Fruit fly (Drosophila melanogaster): ENCODE data around the gene Prx6a.

Prx6a gene

dm6 chr2L:2908440-2909154 lies 30.6 kb upstream of the Prx6a start:
- TF ChIP-seq dsx (GFP tag; optimal IDR thresholded peaks at IDR 0.05; ENCODE audit: poor library complexity, severe bottlenecking) (peak; percentile 44), CG1621 (tag; optimal IDR thresholded peaks at IDR 0.05) (peak; percentile 37), CG4318 (GFP tag; optimal IDR thresholded peaks at IDR 0.05) (no peak), CG6808 (GFP tag; optimal IDR thresholded peaks at IDR 0.05) (peak; percentile 16), net (GFP tag; optimal IDR thresholded peaks at IDR 0.05) (peak; percentile 26), CG8119 (GFP tag; IDR thresholded peaks at IDR 0.05) (0 out of 3 replicates have a peak, but pooled peaks have one; percentile 26), Eip78C (GFP tag) (peak; percentile 27), Smox (GFP tag; optimal IDR thresholded peaks at IDR 0.05) (no peak), fkh (GFP tag; optimal IDR thresholded peaks at IDR 0.05) (peak; percentile 65), Eip93F (GFP tag; optimal IDR thresholded peaks at IDR 0.05) (peak; percentile 43), CG10631 (GFP tag; optimal IDR thresholded peaks at IDR 0.05) (no peak), vri (GFP tag; optimal IDR thresholded peaks at IDR 0.05) (peak; percentile 84), CG9139 (GFP tag; optimal IDR thresholded peaks at IDR 0.05) (peak; percentile 16), Blimp-1 (GFP tag; optimal IDR thresholded peaks at IDR 0.05) (peak; percentile 53), Lpt (GFP tag; optimal IDR thresholded peaks at IDR 0.05) (peak; percentile 33), CG6163 (GFP tag; IDR thresholded peaks at IDR 0.05) (peak; percentile 45; the same call in 1 of the 3 replicates), Eip75B (GFP tag; optimal IDR thresholded peaks at IDR 0.05) (peak; percentile 56), Met (GFP tag; optimal IDR thresholded peaks at IDR 0.05) (peak; percentile 17), CG34406 (GFP tag; optimal IDR thresholded peaks at IDR 0.05) (peak; percentile 11), eg (GFP tag; IDR thresholded peaks at IDR 0.05) (0 out of 3 replicates have a peak, but pooled peaks have one; percentile 45), CG6854 (GFP tag; optimal IDR thresholded peaks at IDR 0.05) (peak; percentile 71), CG8319 (GFP tag; optimal IDR thresholded peaks at IDR 0.05) (no peak), Sox14 (GFP tag; optimal IDR thresholded peaks at IDR 0.05) (peak; percentile 11), CG6792 (GFP tag; optimal IDR thresholded peaks at IDR 0.05) (no peak), ss (GFP tag; optimal IDR thresholded peaks at IDR 0.05) (peak; percentile 34 to 36), Sox102F (GFP tag; optimal IDR thresholded peaks at IDR 0.05) (peak; percentile 53), spab (GFP tag; optimal IDR thresholded peaks at IDR 0.05) (peak; percentile 13), svp (GFP tag) (no peak), Hr39 (GFP tag; optimal IDR thresholded peaks at IDR 0.05) (no peak)

- TF ChIP-seq net (GFP tag; optimal IDR thresholded peaks at IDR 0.05): no peak
- TF ChIP-seq CG34406 (GFP tag; optimal IDR thresholded peaks at IDR 0.05): no peak
- peak; percentile 23 for TF ChIP-seq fkh (GFP tag; optimal IDR thresholded peaks at IDR 0.05)
- no peak for TF ChIP-seq CG8119 (GFP tag; IDR thresholded peaks at IDR 0.05)
- no peak for TF ChIP-seq dsx (GFP tag; optimal IDR thresholded peaks at IDR 0.05; ENCODE audit: poor library complexity, severe bottlenecking)
- no peak for TF ChIP-seq CG3032 (tag; optimal IDR thresholded peaks at IDR 0.05)
- no peak for TF ChIP-seq CG31627 (GFP tag; optimal IDR thresholded peaks at IDR 0.05)
- TF ChIP-seq dac (GFP tag; optimal IDR thresholded peaks at IDR 0.05): no peak
- TF ChIP-seq topi (GFP tag; optimal IDR thresholded peaks at IDR 0.05): no peak
- peak in 1 of 2 experiments; percentile 78 for TF ChIP-seq ss (GFP tag; optimal IDR thresholded peaks at IDR 0.05)
Measured at dm6 chr2L:2907776-2908175, 29.7 kb upstream of the Prx6a start.

- no peak for TF ChIP-seq salr (GFP tag; optimal IDR thresholded peaks at IDR 0.05)
- TF ChIP-seq fd85E (GFP tag; optimal IDR thresholded peaks at IDR 0.05): no peak
- TF ChIP-seq Eip78C (GFP tag): peak; percentile 12
- no peak for TF ChIP-seq CG9139 (GFP tag; optimal IDR thresholded peaks at IDR 0.05)
- TF ChIP-seq vri (GFP tag; optimal IDR thresholded peaks at IDR 0.05): peak; percentile 59
- TF ChIP-seq Hr4 (GFP tag; optimal IDR thresholded peaks at IDR 0.05): no peak
- TF ChIP-seq lz (GFP tag; optimal IDR thresholded peaks at IDR 0.05): no peak
- TF ChIP-seq CG11902 (GFP tag; optimal IDR thresholded peaks at IDR 0.05): no peak
- TF ChIP-seq net (GFP tag; optimal IDR thresholded peaks at IDR 0.05): no peak
- no peak for TF ChIP-seq CG1621 (tag; optimal IDR thresholded peaks at IDR 0.05)
- TF ChIP-seq Sox14 (GFP tag; optimal IDR thresholded peaks at IDR 0.05): no peak
- TF ChIP-seq CG11294 (GFP tag; IDR thresholded peaks at IDR 0.05): no peak
- no peak for TF ChIP-seq achi (GFP tag; optimal IDR thresholded peaks at IDR 0.05)
- no peak for TF ChIP-seq Ets96B (tag; optimal IDR thresholded peaks at IDR 0.05)
- TF ChIP-seq CG8632 (GFP tag; optimal IDR thresholded peaks at IDR 0.05): no peak
- no peak for TF ChIP-seq topi (GFP tag; optimal IDR thresholded peaks at IDR 0.05)
- no peak for TF ChIP-seq CG11762 (GFP tag; optimal IDR thresholded peaks at IDR 0.05; ENCODE audit: insufficient read depth)
- TF ChIP-seq CG8119 (GFP tag; IDR thresholded peaks at IDR 0.05): no peak
- no peak for TF ChIP-seq Hr39 (GFP tag; optimal IDR thresholded peaks at IDR 0.05)
- TF ChIP-seq fkh (GFP tag; optimal IDR thresholded peaks at IDR 0.05): peak; percentile 74
- no peak for TF ChIP-seq dac (GFP tag; optimal IDR thresholded peaks at IDR 0.05)
- TF ChIP-seq Eip75B (GFP tag; optimal IDR thresholded peaks at IDR 0.05): no peak
- TF ChIP-seq eg (GFP tag; IDR thresholded peaks at IDR 0.05): 0 out of 3 replicates have a peak, but pooled peaks have one; percentile 25
- no peak for TF ChIP-seq esn (GFP tag; optimal IDR thresholded peaks at IDR 0.05)
- TF ChIP-seq CG3032 (tag; optimal IDR thresholded peaks at IDR 0.05): no peak
- no peak for TF ChIP-seq fd59A (GFP tag; optimal IDR thresholded peaks at IDR 0.05)
Measured at dm6 chr2L:2906122-2906521, 28.1 kb upstream of the Prx6a start.
